ENCODE assay signal across 3 worm cellular contexts in the genomic region with DNA sequence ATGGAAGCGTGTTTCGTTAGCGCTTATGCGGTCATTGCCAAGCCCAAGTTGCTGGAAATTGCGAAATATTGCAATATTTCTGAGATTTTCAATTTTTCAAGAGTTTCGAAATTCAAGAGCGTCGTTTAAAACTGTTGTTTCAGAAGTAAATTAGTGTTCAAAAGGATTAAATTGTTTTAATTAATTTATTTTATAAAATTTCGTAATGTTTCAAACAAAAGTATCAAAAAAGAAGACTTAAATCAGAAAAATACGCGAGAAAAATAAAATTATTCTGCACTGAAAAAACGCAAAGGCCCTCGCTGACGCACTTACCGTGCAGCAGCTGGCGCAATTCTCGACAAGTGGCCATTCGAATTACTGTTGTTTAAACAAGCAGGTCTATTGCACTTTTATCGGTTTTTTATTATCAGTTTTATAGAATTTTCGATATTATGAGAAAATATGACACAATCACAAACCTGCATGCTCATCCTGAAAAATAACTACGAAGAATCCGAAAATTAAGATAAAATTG.
TF ChIP-seq lines count a peak whose summit lies in the region.

A gene (minus strand): TSS at position 51 of the 517 bp plus-strand sequence.

TF ChIP-seq in whole organism, L1 larva, 84 proteins besides CTCF, POLR2A, EP300 and RAD21 (continued from another document and continues in another):
- TF ChIP-seq lin-35 (GFP tag; optimal IDR thresholded peaks at IDR 0.05; lab: Kevin White, UChicago) (peak; percentile 76 to 90), sox-4 (tag; optimal IDR thresholded peaks at IDR 0.05; lab: Kevin White, UChicago) (peak; percentile 30), sptf-1 (tag; optimal IDR thresholded peaks at IDR 0.05; lab: Kevin White, UChicago) (no peak), unc-62 (GFP tag; optimal IDR thresholded peaks at IDR 0.05; lab: Kevin White, UChicago) (no peak), nhr-20 (tag; optimal IDR thresholded peaks at IDR 0.05; lab: Kevin White, UChicago) (peak; percentile 87), nhr-12 (tag; optimal IDR thresholded peaks at IDR 0.05; lab: Kevin White, UChicago) (no peak), jun-1 (tag; optimal IDR thresholded peaks at IDR 0.05; lab: Kevin White, UChicago) (peak; percentile 62), lin-15B (tag; optimal IDR thresholded peaks at IDR 0.05; lab: Kevin White, UChicago) (peak; percentile 67), hpl-2 (GFP tag; optimal IDR thresholded peaks at IDR 0.05; lab: Kevin White, UChicago) (peak; percentile 76), fkh-10 (GFP tag; optimal IDR thresholded peaks at IDR 0.05; lab: Kevin White, UChicago) (peak; percentile 9), skn-1 (tag; optimal IDR thresholded peaks at IDR 0.05; lab: Kevin White, UChicago) (peak; percentile 55), vab-15 (tag; optimal IDR thresholded peaks at IDR 0.05; lab: Kevin White, UChicago) (no peak), ceh-88 (GFP tag; IDR thresholded peaks at IDR 0.05; lab: Robert Waterston, UW) (peak; percentile 51; the same call in 1 of the 2 replicates), ces-1 (GFP tag; optimal IDR thresholded peaks at IDR 0.05; lab: Kevin White, UChicago) (no peak), mep-1 (tag; optimal IDR thresholded peaks at IDR 0.05; lab: Kevin White, UChicago) (peak; percentile 97), hlh-4 (tag; optimal IDR thresholded peaks at IDR 0.05; lab: Kevin White, UChicago) (no peak), ceh-90 (tag; optimal IDR thresholded peaks at IDR 0.05; lab: Kevin White, UChicago) (no peak), unc-130 (tag; optimal IDR thresholded peaks at IDR 0.05; lab: Kevin White, UChicago) (peak; percentile 74), elt-3 (tag; optimal IDR thresholded peaks at IDR 0.05; lab: Kevin White, UChicago) (peak in 3 of 6 experiments; percentile 3 to 74 (median 56)), snpc-4 (tag; optimal IDR thresholded peaks at IDR 0.05; lab: Kevin White, UChicago) (peak; percentile 82), nhr-19 (GFP tag; conservative IDR thresholded peaks at IDR 0.05; lab: Robert Waterston, UW) (peak; percentile 83), nhr-28 (tag; optimal IDR thresholded peaks at IDR 0.05; lab: Kevin White, UChicago) (no peak), irx-1 (tag; optimal IDR thresholded peaks at IDR 0.05; lab: Kevin White, UChicago) (peak; percentile 77), swsn-7 (tag; optimal IDR thresholded peaks at IDR 0.05; lab: Kevin White, UChicago) (peak; percentile 84), elt-2 (tag; optimal IDR thresholded peaks at IDR 0.05; lab: Kevin White, UChicago) (peak; percentile 90), aha-1 (tag; optimal IDR thresholded peaks at IDR 0.05; lab: Kevin White, UChicago) (no peak), egl-27 (tag; optimal IDR thresholded peaks at IDR 0.05; lab: Kevin White, UChicago) (no peak), lsy-2 (tag; optimal IDR thresholded peaks at IDR 0.05; lab: Kevin White, UChicago) (peak; percentile 92), lin-14 (GFP tag; optimal IDR thresholded peaks at IDR 0.05; lab: Kevin White, UChicago) (peak; percentile 84), nhr-85 (tag; lab: Kevin White, UChicago) (peak; percentile 89), tlp-1 (tag; optimal IDR thresholded peaks at IDR 0.05; lab: Kevin White, UChicago) (no peak), isw-1 (GFP tag; IDR thresholded peaks at IDR 0.05; lab: Robert Waterston, UW) (peak; percentile 64), pax-3 (tag; optimal IDR thresholded peaks at IDR 0.05; lab: Kevin White, UChicago) (peak; percentile 53), lin-39 (tag; optimal IDR thresholded peaks at IDR 0.05; lab: Kevin White, UChicago) (peak; percentile 88), unc-86 (tag; optimal IDR thresholded peaks at IDR 0.05; lab: Kevin White, UChicago) (peak; percentile 76), ztf-4 (tag; optimal IDR thresholded peaks at IDR 0.05; lab: Kevin White, UChicago) (peak; percentile 31), mef-2 (tag; optimal IDR thresholded peaks at IDR 0.05; lab: Kevin White, UChicago) (peak; percentile 30), C34B4.2 (tag; optimal IDR thresholded peaks at IDR 0.05; lab: Kevin White, UChicago) (no peak), mdl-1 (tag; optimal IDR thresholded peaks at IDR 0.05; lab: Kevin White, UChicago) (peak in 1 of 2 experiments; percentile 67), sup-37 (GFP tag; optimal IDR thresholded peaks at IDR 0.05; lab: Kevin White, UChicago) (no peak), ets-5 (GFP tag; IDR thresholded peaks at IDR 0.05; lab: Robert Waterston, UW) (no peak), pag-3 (tag; optimal IDR thresholded peaks at IDR 0.05; lab: Kevin White, UChicago; ENCODE audit: borderline replicate concordance, insufficient read depth) (no peak)

TF ChIP-seq in whole organism, L3 larva, 47 proteins besides CTCF, POLR2A, EP300 and RAD21 (continued from another document):
- peak; percentile 52 for TF ChIP-seq nhr-77 (tag; optimal IDR thresholded peaks at IDR 0.05; lab: Kevin White, UChicago)
- peak; percentile 82 for TF ChIP-seq jun-1 (tag; optimal IDR thresholded peaks at IDR 0.05; lab: Kevin White, UChicago)
- TF ChIP-seq unc-39 (tag; optimal IDR thresholded peaks at IDR 0.05; lab: Kevin White, UChicago) = no peak
- TF ChIP-seq tbx-2 (tag; optimal IDR thresholded peaks at IDR 0.05; lab: Kevin White, UChicago) = peak; percentile 65
- peak; percentile 76 for TF ChIP-seq skn-1 (tag; optimal IDR thresholded peaks at IDR 0.05; lab: Kevin White, UChicago)
- TF ChIP-seq nhr-11 (tag; optimal IDR thresholded peaks at IDR 0.05; lab: Kevin White, UChicago) = no peak
- TF ChIP-seq lsy-12 (tag; optimal IDR thresholded peaks at IDR 0.05; lab: Kevin White, UChicago) = peak; percentile 83
- no peak for TF ChIP-seq egl-27 (tag; optimal IDR thresholded peaks at IDR 0.05; lab: Kevin White, UChicago)
- TF ChIP-seq elt-1 (tag; optimal IDR thresholded peaks at IDR 0.05; lab: Kevin White, UChicago) = no peak
- TF ChIP-seq nhr-28 (tag; optimal IDR thresholded peaks at IDR 0.05; lab: Kevin White, UChicago) = no peak
- no peak for TF ChIP-seq ztf-11 (tag; optimal IDR thresholded peaks at IDR 0.05; lab: Kevin White, UChicago)
- no peak for TF ChIP-seq ceh-16 (tag; optimal IDR thresholded peaks at IDR 0.05; lab: Kevin White, UChicago)
- TF ChIP-seq egl-5 (tag; optimal IDR thresholded peaks at IDR 0.05; lab: Kevin White, UChicago) = peak; percentile 19
- peak; percentile 78 for TF ChIP-seq lin-15B (tag; optimal IDR thresholded peaks at IDR 0.05; lab: Kevin White, UChicago)
- no peak for TF ChIP-seq ZK546.5 (tag; optimal IDR thresholded peaks at IDR 0.05; lab: Kevin White, UChicago)
- peak; percentile 54 for TF ChIP-seq nhr-43 (tag; optimal IDR thresholded peaks at IDR 0.05; lab: Kevin White, UChicago; ENCODE audit: poor library complexity, severe bottlenecking)
- peak; percentile 66 for TF ChIP-seq nhr-25 (tag; optimal IDR thresholded peaks at IDR 0.05; lab: Kevin White, UChicago)
- peak; percentile 82 for TF ChIP-seq snpc-4 (tag; optimal IDR thresholded peaks at IDR 0.05; lab: Kevin White, UChicago)
- peak; percentile 85 for TF ChIP-seq nfya-1 (tag; optimal IDR thresholded peaks at IDR 0.05; lab: Kevin White, UChicago; ENCODE audit: insufficient read depth)
- no peak for TF ChIP-seq nhr-237 (tag; optimal IDR thresholded peaks at IDR 0.05; lab: Kevin White, UChicago)
- peak; percentile 95 for TF ChIP-seq pqm-1 (tag; optimal IDR thresholded peaks at IDR 0.05; lab: Kevin White, UChicago)
- peak; percentile 61 for TF ChIP-seq ama-1 (optimal IDR thresholded peaks at IDR 0.05; lab: Kevin White, UChicago)
- TF ChIP-seq fos-1 (tag; optimal IDR thresholded peaks at IDR 0.05; lab: Kevin White, UChicago) = no peak
- TF ChIP-seq sea-2 (GFP tag; optimal IDR thresholded peaks at IDR 0.05; lab: Kevin White, UChicago) = peak; percentile 21
- TF ChIP-seq lin-39 (tag; optimal IDR thresholded peaks at IDR 0.05; lab: Kevin White, UChicago) = peak; percentile 68

TF ChIP-seq in whole organism, young adult, 124 proteins besides CTCF, POLR2A, EP300 and RAD21 (continued from another document and continues in another):
- peak; percentile 43 for TF ChIP-seq him-1 (tag; optimal IDR thresholded peaks at IDR 0.05; lab: Kevin White, UChicago)
- TF ChIP-seq ztf-25 (GFP tag; IDR thresholded peaks at IDR 0.05; lab: Robert Waterston, UW) = no peak
- no peak for TF ChIP-seq bed-2 (GFP tag; IDR thresholded peaks at IDR 0.05; lab: Robert Waterston, UW)
- TF ChIP-seq Y56A3A.18 (GFP tag; IDR thresholded peaks at IDR 0.05; lab: Robert Waterston, UW) = no peak
- no peak for TF ChIP-seq ceh-58 (GFP tag; IDR thresholded peaks at IDR 0.05; lab: Robert Waterston, UW)
- TF ChIP-seq F52B5.7 (tag; optimal IDR thresholded peaks at IDR 0.05; lab: Kevin White, UChicago) = no peak
- no peak for TF ChIP-seq sdz-38 (tag; optimal IDR thresholded peaks at IDR 0.05; lab: Kevin White, UChicago)
- TF ChIP-seq hmg-20 (GFP tag; IDR thresholded peaks at IDR 0.05; lab: Robert Waterston, UW) = peak; percentile 54; the same call in 1 of the 2 replicates
- TF ChIP-seq hlh-12 (tag; optimal IDR thresholded peaks at IDR 0.05; lab: Kevin White, UChicago) = no peak
- no peak for TF ChIP-seq F55B11.4 (tag; optimal IDR thresholded peaks at IDR 0.05; lab: Kevin White, UChicago; ENCODE audit: borderline replicate concordance, insufficient read depth)
- peak; percentile 85 for TF ChIP-seq nfyb-1 (GFP tag; IDR thresholded peaks at IDR 0.05; lab: Robert Waterston, UW)
- no peak for TF ChIP-seq akir-1 (GFP tag; optimal IDR thresholded peaks at IDR 0.05; lab: Kevin White, UChicago)
- peak; percentile 91 for TF ChIP-seq dox-1 (GFP tag; IDR thresholded peaks at IDR 0.05; lab: Robert Waterston, UW)
- TF ChIP-seq attf-3 (GFP tag; conservative IDR thresholded peaks at IDR 0.05; lab: Robert Waterston, UW) = no peak
- TF ChIP-seq chd-7 (tag; optimal IDR thresholded peaks at IDR 0.05; lab: Kevin White, UChicago) = peak; percentile 14
- peak; percentile 4 for TF ChIP-seq unc-62 (GFP tag; optimal IDR thresholded peaks at IDR 0.05; lab: Kevin White, UChicago)
- TF ChIP-seq ztf-22 (GFP tag; optimal IDR thresholded peaks at IDR 0.05; lab: Kevin White, UChicago) = no peak
- no peak for TF ChIP-seq rpc-1 (optimal IDR thresholded peaks at IDR 0.05; lab: Kevin White, UChicago)
- no peak for TF ChIP-seq rpc-1 (tag; optimal IDR thresholded peaks at IDR 0.05; lab: Kevin White, UChicago)
- no peak for TF ChIP-seq bed-1 (GFP tag; IDR thresholded peaks at IDR 0.05; lab: Robert Waterston, UW)
- no peak for TF ChIP-seq snpc-1.1 (tag; optimal IDR thresholded peaks at IDR 0.05; lab: Kevin White, UChicago; ENCODE audit: insufficient read depth)
- TF ChIP-seq mes-4 (tag; optimal IDR thresholded peaks at IDR 0.05; lab: Kevin White, UChicago) = no peak
- no peak for TF ChIP-seq B0019.2 (GFP tag; conservative IDR thresholded peaks at IDR 0.05; lab: Robert Waterston, UW)
- no peak for TF ChIP-seq lin-26 (GFP tag; IDR thresholded peaks at IDR 0.05; lab: Robert Waterston, UW)
- TF ChIP-seq ztf-18 (tag; optimal IDR thresholded peaks at IDR 0.05; lab: Kevin White, UChicago) = peak; percentile 97
- TF ChIP-seq nhr-90 (tag; optimal IDR thresholded peaks at IDR 0.05; lab: Kevin White, UChicago) = peak; percentile 50
- TF ChIP-seq ZK185.1 (tag; optimal IDR thresholded peaks at IDR 0.05; lab: Kevin White, UChicago; ENCODE audit: poor library complexity, severe bottlenecking) = peak; percentile 66
- TF ChIP-seq ceh-91 (GFP tag; IDR thresholded peaks at IDR 0.05; lab: Robert Waterston, UW) = peak; percentile 40; the same call in 1 of the 2 replicates
- TF ChIP-seq mel-28 (tag; optimal IDR thresholded peaks at IDR 0.05; lab: Kevin White, UChicago; ENCODE audit: borderline replicate concordance) = no peak
- TF ChIP-seq madf-10 (tag; optimal IDR thresholded peaks at IDR 0.05; lab: Kevin White, UChicago) = peak; percentile 49
- TF ChIP-seq egrh-3 (GFP tag; IDR thresholded peaks at IDR 0.05; lab: Robert Waterston, UW) = no peak
- no peak for TF ChIP-seq fkh-3 (tag; optimal IDR thresholded peaks at IDR 0.05; lab: Kevin White, UChicago)
- TF ChIP-seq Y95B8A.8 (GFP tag; IDR thresholded peaks at IDR 0.05; lab: Robert Waterston, UW) = no peak
- TF ChIP-seq T26A5.8 (tag; optimal IDR thresholded peaks at IDR 0.05; lab: Kevin White, UChicago) = no peak
- TF ChIP-seq attf-6 (GFP tag; IDR thresholded peaks at IDR 0.05; lab: Robert Waterston, UW) = no peak
- peak; percentile 87 for TF ChIP-seq nhr-80 (tag; optimal IDR thresholded peaks at IDR 0.05; lab: Kevin White, UChicago)
- no peak for TF ChIP-seq Y53F4B.3 (GFP tag; IDR thresholded peaks at IDR 0.05; lab: Robert Waterston, UW)
- no peak for TF ChIP-seq cebp-2 (GFP tag; IDR thresholded peaks at IDR 0.05; lab: Robert Waterston, UW)
- no peak for TF ChIP-seq ama-1 (optimal IDR thresholded peaks at IDR 0.05; lab: Kevin White, UChicago)
- TF ChIP-seq ama-1 (GFP tag; optimal IDR thresholded peaks at IDR 0.05; lab: Kevin White, UChicago) = no peak
- TF ChIP-seq F49E8.2 (tag; optimal IDR thresholded peaks at IDR 0.05; lab: Kevin White, UChicago; ENCODE audit: insufficient read depth) = peak; percentile 35
- TF ChIP-seq nhr-179 (tag; optimal IDR thresholded peaks at IDR 0.05; lab: Kevin White, UChicago) = no peak
- TF ChIP-seq B0035.1 (tag; optimal IDR thresholded peaks at IDR 0.05; lab: Kevin White, UChicago) = no peak
- peak; percentile 25 for TF ChIP-seq ztf-26 (tag; optimal IDR thresholded peaks at IDR 0.05; lab: Kevin White, UChicago)
- TF ChIP-seq K12H6.12 (tag; optimal IDR thresholded peaks at IDR 0.05; lab: Kevin White, UChicago) = peak; percentile 26
- peak; percentile 72 for TF ChIP-seq lsl-1 (GFP tag; optimal IDR thresholded peaks at IDR 0.05; lab: Kevin White, UChicago)
- peak; percentile 12 for TF ChIP-seq snpc-4 (GFP tag; optimal IDR thresholded peaks at IDR 0.05; lab: Kevin White, UChicago)
- peak; percentile 58 to 72 (median 64) for TF ChIP-seq snpc-4 (tag; optimal IDR thresholded peaks at IDR 0.05; lab: Kevin White, UChicago)
- no peak for TF ChIP-seq ccch-3 (GFP tag; optimal IDR thresholded peaks at IDR 0.05; lab: Kevin White, UChicago)
- peak; percentile 56 for TF ChIP-seq pha-4 (tag; optimal IDR thresholded peaks at IDR 0.05; lab: Kevin White, UChicago)
- TF ChIP-seq D2030.7 (GFP tag; IDR thresholded peaks at IDR 0.05; lab: Robert Waterston, UW) = peak; percentile 65
- no peak for TF ChIP-seq C17E4.6 (GFP tag; IDR thresholded peaks at IDR 0.05; lab: Robert Waterston, UW)
- no peak for TF ChIP-seq F37B4.10 (GFP tag; IDR thresholded peaks at IDR 0.05; lab: Robert Waterston, UW)
- no peak for TF ChIP-seq dpff-1 (tag; optimal IDR thresholded peaks at IDR 0.05; lab: Kevin White, UChicago)
- TF ChIP-seq K11D2.4 (GFP tag; IDR thresholded peaks at IDR 0.05; lab: Robert Waterston, UW) = peak; percentile 58; the same call in 1 of the 2 replicates
- TF ChIP-seq cebp-1 (GFP tag; IDR thresholded peaks at IDR 0.05; lab: Robert Waterston, UW) = no peak; the same call in 1 of the 2 replicates
- peak; percentile 92 for TF ChIP-seq cebp-1 (tag; optimal IDR thresholded peaks at IDR 0.05; lab: Kevin White, UChicago)
- TF ChIP-seq unc-130 (GFP tag; optimal IDR thresholded peaks at IDR 0.05; lab: Kevin White, UChicago) = no peak
- no peak for TF ChIP-seq die-1 (tag; optimal IDR thresholded peaks at IDR 0.05; lab: Kevin White, UChicago)
- peak; percentile 62 for TF ChIP-seq tbp1 (GFP tag; optimal IDR thresholded peaks at IDR 0.05; lab: Kevin White, UChicago)
- peak; percentile 79 for TF ChIP-seq snpc-3.4 (tag; optimal IDR thresholded peaks at IDR 0.05; lab: Kevin White, UChicago)
- TF ChIP-seq Y79H2A.3 (GFP tag; conservative IDR thresholded peaks at IDR 0.05; lab: Robert Waterston, UW) = no peak
- no peak for TF ChIP-seq sptf-2 (GFP tag; optimal IDR thresholded peaks at IDR 0.05; lab: Kevin White, UChicago)
- TF ChIP-seq hsf-1 (GFP tag; IDR thresholded peaks at IDR 0.05; lab: Robert Waterston, UW) = peak; percentile 70
- TF ChIP-seq madf-6 (GFP tag; IDR thresholded peaks at IDR 0.05; lab: Robert Waterston, UW) = peak; percentile 77
- TF ChIP-seq ceh-27 (GFP tag; optimal IDR thresholded peaks at IDR 0.05; lab: Kevin White, UChicago) = peak; percentile 19
- no peak for TF ChIP-seq B0261.1 (tag; optimal IDR thresholded peaks at IDR 0.05; lab: Kevin White, UChicago)
- no peak for TF ChIP-seq somi-1 (GFP tag; optimal IDR thresholded peaks at IDR 0.05; lab: Kevin White, UChicago)
- TF ChIP-seq ztf-3 (GFP tag; optimal IDR thresholded peaks at IDR 0.05; lab: Kevin White, UChicago) = no peak
